Worm (Caenorhabditis elegans) whole organism, late embryonic: Measurements from ENCODE around the gene vps-33.2.
"Not testable (repeated sequence)": the region's sequence is repeated elsewhere in the genome, so short reads cannot be mapped to it uniquely, and the experiment has no call there.

Experiments
- C38D4.7 ChIP-seq: fragments of 200-800 bp; sonication (Bioruptor generic); optimal IDR thresholded peaks from 2 replicates; lab custom pipeline; 2018; ENCODE audit warnings: mild to moderate bottlenecking, missing genetic modification characterization, moderate library complexity, missing compliant biosample characterization
- ama-1 ChIP-seq: fragments of 150-350 bp; optimal IDR thresholded peaks from 2 replicates; lab custom pipeline; 2014
- ceh-14 ChIP-seq: sonication (generic microtip); optimal IDR thresholded peaks from 2 replicates; lab custom pipeline; 2016; ENCODE audit warnings: missing genotype, missing genetic modification characterization, missing compliant biosample characterization
- ceh-18 ChIP-seq: sonication (generic microtip); optimal IDR thresholded peaks from 2 replicates; lab custom pipeline; 2016; ENCODE audit warnings: missing genetic modification characterization, missing compliant biosample characterization
- ceh-30 ChIP-seq: fragments of 150-350 bp; optimal IDR thresholded peaks from 2 replicates; lab custom pipeline; 2014; ENCODE audit warnings: missing biosample characterization, missing genetic modification characterization
- ceh-45 ChIP-seq: fragments of 200-800 bp; sonication (Bioruptor generic); IDR thresholded peaks from 2 replicates; pipeline ENCODE4 v1.3.6; 2022; ENCODE audit warnings: missing genetic modification reagents, missing genetic modification characterization, missing compliant biosample characterization
- ceh-6 ChIP-seq: fragments of 200-800 bp; sonication (Bioruptor generic); optimal IDR thresholded peaks from 2 replicates; lab custom pipeline; 2018; ENCODE audit warnings: mild to moderate bottlenecking, missing genetic modification characterization, missing compliant biosample characterization
- che-1 ChIP-seq: sonication (generic microtip); optimal IDR thresholded peaks from 2 replicates; lab custom pipeline; 2016; ENCODE audit warnings: mild to moderate bottlenecking, missing genetic modification characterization, missing compliant biosample characterization
- dmd-4 ChIP-seq: sonication (generic microtip); optimal IDR thresholded peaks from 2 replicates; lab custom pipeline; 2016; ENCODE audit warnings: borderline replicate concordance, missing genetic modification characterization, missing compliant biosample characterization
- dve-1 ChIP-seq: sonication (generic microtip); optimal IDR thresholded peaks from 2 replicates; lab custom pipeline; 2017; ENCODE audit warnings: antibody characterized with exemption, mild to moderate bottlenecking, missing genetic modification characterization, missing compliant biosample characterization
- eyg-1 ChIP-seq: sonication (generic microtip); optimal IDR thresholded peaks from 2 replicates; lab custom pipeline; 2016; ENCODE audit warnings: missing genotype, missing genetic modification characterization, missing compliant biosample characterization
- fax-1 ChIP-seq: sonication (generic microtip); optimal IDR thresholded peaks from 2 replicates; lab custom pipeline; 2016; ENCODE audit warnings: missing genotype, missing genetic modification characterization, missing compliant biosample characterization
- fkh-6 ChIP-seq: sonication (generic microtip); optimal IDR thresholded peaks from 2 replicates; lab custom pipeline; 2016; ENCODE audit warnings: missing genetic modification characterization, missing compliant biosample characterization
- gmeb-2 ChIP-seq: sonication (generic microtip); optimal IDR thresholded peaks from 2 replicates; lab custom pipeline; 2016; ENCODE audit warnings: missing genetic modification characterization, inconsistent platforms, missing compliant biosample characterization
- hlh-13 ChIP-seq: fragments of 200-800 bp; sonication (Bioruptor generic); optimal IDR thresholded peaks from 2 replicates; lab custom pipeline; 2018; ENCODE audit warnings: mild to moderate bottlenecking, missing genetic modification characterization, missing compliant biosample characterization
- hlh-8 ChIP-seq: sonication (generic microtip); optimal IDR thresholded peaks from 2 replicates; lab custom pipeline; 2016; ENCODE audit warnings: missing genotype, missing genetic modification characterization, missing compliant biosample characterization
- lim-6 ChIP-seq: sonication (generic microtip); optimal IDR thresholded peaks from 2 replicates; lab custom pipeline; 2016; ENCODE audit warnings: missing genetic modification characterization, missing compliant biosample characterization
- mec-3 ChIP-seq: sonication (generic microtip); optimal IDR thresholded peaks from 2 replicates; lab custom pipeline; 2016; ENCODE audit warnings: borderline replicate concordance, missing genetic modification characterization, missing compliant biosample characterization
- nhr-11 ChIP-seq: fragments of 150-350 bp; optimal IDR thresholded peaks from 2 replicates; lab custom pipeline; 2014; ENCODE audit warnings: missing biosample characterization, missing genetic modification characterization
- nhr-232 ChIP-seq: sonication (generic microtip); optimal IDR thresholded peaks from 2 replicates; lab custom pipeline; 2016; ENCODE audit warnings: missing genetic modification characterization, missing compliant biosample characterization
- npax-4 ChIP-seq: sonication (generic microtip); optimal IDR thresholded peaks from 2 replicates; lab custom pipeline; 2016; ENCODE audit warnings: missing genetic modification characterization, missing compliant biosample characterization
- pat-9 ChIP-seq: fragments of 200-800 bp; sonication (Bioruptor generic); optimal IDR thresholded peaks from 2 replicates; lab custom pipeline; 2018; ENCODE audit warnings: mild to moderate bottlenecking, missing genetic modification characterization, moderate library complexity, missing compliant biosample characterization
- pax-1 ChIP-seq: fragments of 150-350 bp; optimal IDR thresholded peaks from 2 replicates; lab custom pipeline; 2014; ENCODE audit warnings: missing biosample characterization, missing genetic modification characterization
- pha-4 ChIP-seq: fragments of 150-350 bp; optimal IDR thresholded peaks from 2 replicates; lab custom pipeline; 2018; ENCODE audit warnings: missing biosample characterization, missing genetic modification reagents, missing genetic modification characterization
- pqm-1 ChIP-seq: sonication (generic microtip); optimal IDR thresholded peaks from 2 replicates; lab custom pipeline; 2016; ENCODE audit warnings: missing genetic modification characterization, missing compliant biosample characterization
- pros-1 ChIP-seq: fragments of 150-350 bp; optimal IDR thresholded peaks from 2 replicates; lab custom pipeline; 2014; ENCODE audit warnings: missing biosample characterization, missing genetic modification reagents, missing genetic modification characterization
- ref-2 ChIP-seq: sonication (generic microtip); optimal IDR thresholded peaks from 2 replicates; lab custom pipeline; 2016; ENCODE audit warnings: missing genetic modification characterization, missing compliant biosample characterization
- sdc-2 ChIP-seq: sonication (generic microtip); optimal IDR thresholded peaks from 2 replicates; lab custom pipeline; 2016; ENCODE audit warnings: missing genotype, missing genetic modification characterization, missing compliant biosample characterization
- sox-2 ChIP-seq: fragments of 200-800 bp; sonication (Bioruptor generic); IDR thresholded peaks from 2 replicates; pipeline ENCODE4 v1.3.6; 2022; ENCODE audit warnings: missing genetic modification reagents, missing genetic modification characterization, missing compliant biosample characterization
- syd-9 ChIP-seq: sonication (generic microtip); optimal IDR thresholded peaks from 2 replicates; lab custom pipeline; 2016; ENCODE audit warnings: mild to moderate bottlenecking, missing genetic modification characterization, moderate library complexity, missing compliant biosample characterization
- tbx-7 ChIP-seq: sonication (generic microtip); optimal IDR thresholded peaks from 2 replicates; lab custom pipeline; 2016; ENCODE audit warnings: missing genotype, missing genetic modification characterization, missing compliant biosample characterization
- unc-42 ChIP-seq: sonication (generic microtip); optimal IDR thresholded peaks from 2 replicates; lab custom pipeline; 2016; ENCODE audit warnings: missing genotype, missing genetic modification characterization, missing compliant biosample characterization
- unc-55 ChIP-seq: sonication (generic microtip); optimal IDR thresholded peaks from 2 replicates; lab custom pipeline; 2017; ENCODE audit warnings: missing biosample characterization, missing genetic modification reagents, missing genetic modification characterization
- unc-86 ChIP-seq: sonication (generic microtip); optimal IDR thresholded peaks from 2 replicates; lab custom pipeline; 2016; ENCODE audit warnings: missing genetic modification characterization, missing compliant biosample characterization
- ztf-16 ChIP-seq: sonication (generic microtip); optimal IDR thresholded peaks from 2 replicates; lab custom pipeline; 2017; ENCODE audit warnings: missing genetic modification characterization, missing compliant biosample characterization

vps-33.2 gene

DNA sequence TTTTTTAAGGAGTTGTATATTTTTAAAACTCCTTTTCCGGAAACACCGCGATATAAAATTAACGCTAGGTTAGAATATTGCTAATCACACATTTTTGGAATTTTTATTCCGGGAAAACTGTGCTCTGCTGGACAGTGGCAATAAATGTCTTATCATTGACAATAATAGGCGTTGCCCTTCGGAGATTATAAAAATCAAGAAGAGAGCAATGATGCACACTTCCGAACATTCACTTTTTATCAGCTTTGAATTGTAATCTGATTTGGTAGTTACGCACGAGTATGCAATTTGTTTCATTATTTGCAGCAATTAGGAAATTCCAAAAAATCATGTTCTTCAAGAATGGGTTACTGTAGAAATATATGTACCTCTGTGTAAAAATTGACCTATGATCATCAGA is 15.1 kb downstream of the vps-33.2 start:
- TF ChIP-seq ceh-6 (GFP tag; lab: Kevin White, UChicago) = no peak

DNA sequence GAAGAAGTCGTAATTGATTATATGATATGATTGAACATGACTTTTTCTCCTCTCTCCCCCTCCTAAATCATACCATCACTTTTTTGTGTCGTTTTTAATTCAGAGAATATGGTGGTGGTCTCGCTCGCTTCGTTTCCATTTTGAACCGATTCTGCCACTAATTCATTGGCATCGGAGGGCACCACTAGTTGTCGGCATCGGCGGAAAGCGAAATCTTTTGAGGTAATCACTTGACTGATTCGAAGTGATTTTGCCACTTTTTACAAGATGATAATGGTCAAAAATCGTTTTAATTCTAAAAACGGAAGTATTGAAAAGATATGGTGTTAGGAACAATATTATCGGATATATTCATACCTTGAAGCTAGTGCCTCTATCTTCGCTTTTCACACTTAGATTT is 15.8 kb downstream of the vps-33.2 start, which contains the start of gene klf-3:
klf-3 (plus strand) TSS at position 109 of the 400 bp plus-strand sequence.
- TF ChIP-seq sdc-2 (tag; lab: Kevin White, UChicago) (no peak), dve-1 (tag; lab: Kevin White, UChicago) (no peak), ceh-18 (tag; lab: Kevin White, UChicago) (no peak), pax-1 (tag; lab: Kevin White, UChicago) (no peak), nhr-11 (tag; lab: Kevin White, UChicago) (no peak), ceh-45 (GFP tag; lab: Robert Waterston, UW) (no peak), ceh-6 (GFP tag; lab: Kevin White, UChicago) (no peak), dmd-4 (tag; lab: Kevin White, UChicago) (no peak), lim-6 (tag; lab: Kevin White, UChicago) (no peak), hlh-13 (GFP tag; lab: Kevin White, UChicago) (no peak), tbx-7 (tag; lab: Kevin White, UChicago) (no peak)

DNA sequence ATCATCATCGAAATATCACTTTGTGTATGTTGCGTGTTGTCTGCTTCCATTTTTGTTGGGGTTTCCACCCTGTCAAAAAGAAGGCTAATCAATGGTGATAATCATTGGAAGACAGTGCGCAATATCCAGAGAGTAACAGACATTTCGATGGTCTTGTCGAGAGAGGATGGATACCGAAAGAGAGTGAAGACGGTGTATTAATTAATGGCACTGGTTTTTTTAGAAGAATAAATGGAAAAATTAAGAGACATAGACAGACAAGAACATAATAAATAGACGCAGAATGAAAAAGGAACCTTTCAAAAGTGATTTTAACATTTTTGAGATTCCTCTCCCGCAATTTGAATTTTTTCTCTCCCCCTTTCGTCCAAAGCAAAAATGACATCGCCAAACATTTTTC is 18.0 kb downstream of the vps-33.2 start:
- TF ChIP-seq pros-1 (no peak), fax-1 (tag; lab: Kevin White, UChicago) (no peak), unc-55 (GFP tag; lab: Kevin White, UChicago) (no peak), ceh-30 (no peak)

DNA sequence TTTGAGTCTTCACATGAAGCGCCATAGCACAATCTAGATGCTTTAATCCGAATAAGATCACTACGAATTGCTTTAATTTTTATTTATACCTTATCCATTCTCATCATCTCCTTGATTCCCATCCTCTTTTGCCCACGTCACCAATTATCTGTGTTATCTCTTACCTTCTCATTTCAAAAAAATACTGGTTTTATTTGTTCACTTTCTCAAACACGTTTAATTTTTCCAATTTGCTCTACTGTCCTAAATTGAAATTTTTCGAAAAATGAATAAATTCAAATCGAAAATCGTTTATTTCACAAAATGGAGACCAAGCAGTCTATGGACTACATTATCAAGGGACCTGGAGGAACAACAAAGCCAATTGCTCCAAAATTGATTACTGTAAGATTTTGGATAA is 20.9 kb downstream of the vps-33.2 start, which contains the start of gene F54H5.3:
F54H5.3 (plus strand) TSS at position 301 of the 400 bp plus-strand sequence.
- TF ChIP-seq sdc-2 (tag; lab: Kevin White, UChicago) = no peak
- no peak for TF ChIP-seq C38D4.7
- TF ChIP-seq ceh-45 (GFP tag; lab: Robert Waterston, UW) = no peak
- TF ChIP-seq syd-9 (tag; lab: Kevin White, UChicago) = no peak
- no peak for TF ChIP-seq ceh-18 (tag; lab: Kevin White, UChicago)
- TF ChIP-seq che-1 = no peak
- no peak for TF ChIP-seq unc-86 (tag; lab: Kevin White, UChicago)
- no peak for TF ChIP-seq nhr-232 (tag; lab: Kevin White, UChicago)
- no peak for TF ChIP-seq sox-2 (GFP tag; lab: Robert Waterston, UW)
- no peak for TF ChIP-seq ceh-14 (tag; lab: Kevin White, UChicago)
- TF ChIP-seq eyg-1 (tag; lab: Kevin White, UChicago) = no peak
- TF ChIP-seq hlh-8 (tag; lab: Kevin White, UChicago) = no peak
- no peak for TF ChIP-seq pat-9 (tag; lab: Kevin White, UChicago)
- TF ChIP-seq tbx-7 (tag; lab: Kevin White, UChicago) = no peak
- no peak for TF ChIP-seq fkh-6 (tag; lab: Kevin White, UChicago)
- no peak for TF ChIP-seq mec-3 (tag; lab: Kevin White, UChicago)

DNA sequence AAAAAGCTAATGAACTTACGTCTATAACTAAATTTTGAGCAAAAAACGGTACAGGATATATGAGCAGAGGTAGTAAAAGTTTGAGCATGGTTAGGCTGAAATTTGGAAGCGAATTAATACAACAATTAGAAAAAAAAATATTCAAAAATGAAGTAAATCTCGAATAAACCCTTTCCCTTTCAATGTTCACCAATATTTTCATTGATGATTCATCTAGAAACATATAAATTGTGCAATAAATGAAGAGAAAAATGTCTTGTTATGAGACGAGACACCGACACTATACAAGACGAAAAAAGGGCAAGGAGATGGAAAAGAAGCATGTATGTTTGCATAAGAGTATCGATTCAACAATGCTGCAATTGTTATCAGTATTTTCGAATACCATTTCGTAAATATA is 24.3 kb downstream of the vps-33.2 start, which contains the start of gene F54H5.14:
F54H5.14 (minus strand) TSS at position 101 of the 400 bp plus-strand sequence.
- no peak for TF ChIP-seq pax-1 (tag; lab: Kevin White, UChicago)
- TF ChIP-seq dve-1 (tag; lab: Kevin White, UChicago) = no peak

DNA sequence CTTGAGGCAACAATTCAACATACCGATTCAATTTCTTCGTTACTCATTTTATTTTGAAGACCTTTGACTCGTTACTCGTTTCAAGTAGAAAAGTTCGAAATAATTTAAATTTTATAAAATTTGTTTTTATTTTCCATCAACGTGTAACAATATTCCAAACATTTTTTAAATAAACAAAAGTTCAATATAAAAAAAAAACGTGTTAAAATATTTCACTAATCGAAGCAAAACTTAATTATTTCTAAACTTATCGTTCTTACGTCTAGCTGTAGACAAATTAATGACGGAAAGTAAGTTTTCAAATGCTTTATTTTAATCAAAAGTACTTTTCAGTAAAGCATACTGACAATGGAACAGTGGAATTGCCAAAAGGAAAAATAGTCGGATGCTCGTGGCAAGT is 26.2 kb downstream of the vps-33.2 start, which contains the start of the genes F54H5.5 and F54H5.2:
F54H5.5 (minus strand) TSS at position 101 of the 400 bp plus-strand sequence.
F54H5.2 (plus strand) TSS at position 303 of the 400 bp plus-strand sequence.
- not testable (repeated sequence) for TF ChIP-seq pax-1 (tag; lab: Kevin White, UChicago); ref-2; fkh-6 (tag; lab: Kevin White, UChicago)

DNA sequence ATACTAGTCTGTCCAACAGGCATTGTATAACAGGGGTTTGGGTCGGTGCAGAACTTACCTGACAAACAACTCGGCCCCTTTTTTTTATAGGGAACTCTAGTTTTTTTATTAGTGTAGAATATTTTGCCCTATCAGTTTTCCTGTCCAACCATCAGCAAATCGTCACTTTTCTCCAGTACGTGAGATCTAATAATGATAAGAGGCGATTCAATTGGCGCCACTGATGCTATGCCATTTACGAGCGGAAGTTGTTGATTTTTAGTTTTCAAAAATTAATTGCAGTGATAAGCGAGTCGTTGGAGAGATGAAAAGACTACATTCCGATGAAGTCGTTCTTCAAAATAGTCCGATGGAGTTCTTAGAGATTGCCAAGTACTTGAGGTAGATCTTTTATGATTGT is 27.4 kb downstream of the vps-33.2 start:
- TF ChIP-seq ztf-16 (tag; lab: Kevin White, UChicago) (no peak), pqm-1 (tag; lab: Kevin White, UChicago) (no peak), ama-1 (lab: Kevin White, UChicago) (no peak), unc-42 (tag; lab: Kevin White, UChicago) (no peak), unc-86 (tag; lab: Kevin White, UChicago) (no peak), pha-4 (tag; lab: Kevin White, UChicago) (no peak), pat-9 (tag; lab: Kevin White, UChicago) (no peak), npax-4 (tag; lab: Kevin White, UChicago) (no peak), gmeb-2 (tag; lab: Kevin White, UChicago) (no peak)
